Fruit fly (Drosophila melanogaster): ENCODE data around the gene CG13365.

dm6 chrX:623357-623756, 2.3 kb upstream of the CG13365 start, which contains the start of gene CG13369:
- TF ChIP-seq CTCF (optimal IDR thresholded peaks at IDR 0.05) (no peak), CG8478 (optimal IDR thresholded peaks at IDR 0.05) (no peak)

Data from S2 (cell line).